Worm (Caenorhabditis elegans): ENCODE measurements around the gene F32D8.7.
A peak's percentile ranks its signal among the peaks of the same experiment; 100 is the strongest.

The F32D8.7 gene

DNA sequence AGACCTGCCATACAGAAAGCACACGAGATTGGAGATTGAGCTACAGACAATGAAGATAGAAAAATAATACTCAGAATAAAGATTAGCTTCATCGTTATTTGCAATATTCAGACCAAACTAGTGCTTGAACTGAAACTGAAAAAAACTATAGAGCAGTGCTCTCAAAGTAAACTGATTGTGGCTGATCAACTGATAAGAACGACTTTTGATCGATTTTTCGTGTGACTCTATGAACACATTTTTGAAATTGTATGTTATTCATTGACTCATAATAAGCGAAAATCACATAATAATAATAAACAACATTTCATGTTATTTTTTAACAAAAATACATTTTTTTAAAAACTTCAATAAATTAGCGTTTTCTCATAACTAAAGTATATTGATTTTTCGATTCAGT is 2.9 kb downstream of the F32D8.7 start, which contains the start of gene spp-16:
Gene spp-16, minus strand, starts transcription at position 179 of the 400 bp plus-strand sequence.
- TF ChIP-seq nhr-71 (tag; optimal IDR thresholded peaks at IDR 0.05) (no peak), tlp-1 (tag; optimal IDR thresholded peaks at IDR 0.05) (no peak), jun-1 (tag; optimal IDR thresholded peaks at IDR 0.05) (no peak), zip-4 (GFP tag; optimal IDR thresholded peaks at IDR 0.05) (no peak), efl-1 (optimal IDR thresholded peaks at IDR 0.05) (no peak), efl-1 (GFP tag; optimal IDR thresholded peaks at IDR 0.05 in 1 of 2) (peak in 1 of 2 experiments; percentile 48), ceh-8 (GFP tag; optimal IDR thresholded peaks at IDR 0.05) (no peak), lin-15B (tag; optimal IDR thresholded peaks at IDR 0.05) (no peak), lir-3 (tag; optimal IDR thresholded peaks at IDR 0.05; ENCODE audit: poor library complexity) (no peak)

ce11 chrV:10902682-10903081 is 4.4 kb downstream of the F32D8.7 start, which contains the start of gene F32D8.8:
TSS of gene F32D8.8 (minus strand) at chrV:10902782.
- no peak for TF ChIP-seq snu-23 (GFP tag; optimal IDR thresholded peaks at IDR 0.05)
- TF ChIP-seq zag-1 (tag; optimal IDR thresholded peaks at IDR 0.05): no peak
- TF ChIP-seq ztf-11 (tag; optimal IDR thresholded peaks at IDR 0.05): no peak
- TF ChIP-seq lin-39 (tag; optimal IDR thresholded peaks at IDR 0.05): no peak
- no peak for TF ChIP-seq ets-5 (GFP tag; IDR thresholded peaks at IDR 0.05)
- TF ChIP-seq ama-1 (optimal IDR thresholded peaks at IDR 0.05): no peak
- no peak for TF ChIP-seq skn-1 (tag; optimal IDR thresholded peaks at IDR 0.05)
- no peak for TF ChIP-seq unc-98 (GFP tag; IDR thresholded peaks at IDR 0.05)

DNA sequence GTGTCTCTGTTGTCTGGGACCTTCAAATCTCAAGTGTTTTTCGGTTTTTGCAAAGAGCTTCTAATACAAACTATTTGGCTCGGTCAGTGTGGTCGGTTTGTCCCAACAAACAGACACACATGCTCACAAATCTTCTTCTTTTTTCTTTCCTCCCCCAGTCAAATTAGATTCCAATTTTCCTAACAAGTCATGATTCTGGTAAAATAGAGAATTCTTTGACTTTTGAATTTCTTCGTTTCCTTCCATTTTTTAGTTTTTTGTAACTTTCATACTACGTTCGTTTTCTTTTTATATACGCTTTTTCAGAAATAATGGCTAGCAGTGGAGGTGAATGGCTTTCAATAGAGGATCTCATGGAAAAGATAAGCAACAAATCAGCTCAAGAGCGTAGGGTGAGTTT is 5.5 kb downstream of the F32D8.7 start, which contains the start of gene F32D8.15:
Gene F32D8.15, plus strand, starts transcription at position 301 of the 400 bp plus-strand sequence.
- TF ChIP-seq xbp-1 (tag; optimal IDR thresholded peaks at IDR 0.05) (no peak), hpl-2 (GFP tag; optimal IDR thresholded peaks at IDR 0.05) (no peak), fkh-4 (tag; optimal IDR thresholded peaks at IDR 0.05; ENCODE audit: borderline replicate concordance) (no peak), lin-14 (GFP tag; optimal IDR thresholded peaks at IDR 0.05) (peak; percentile 40), dsc-1 (tag; optimal IDR thresholded peaks at IDR 0.05) (peak; percentile 4)

ce11 chrV:10904795-10905194 is 6.6 kb downstream of the F32D8.7 start:
- TF ChIP-seq blmp-1 (tag; optimal IDR thresholded peaks at IDR 0.05) (peak; percentile 61), fkh-4 (tag; optimal IDR thresholded peaks at IDR 0.05; ENCODE audit: borderline replicate concordance) (no peak), lsy-2 (tag; optimal IDR thresholded peaks at IDR 0.05) (peak in 1 of 2 experiments; percentile 7), mab-9 (GFP tag; IDR thresholded peaks at IDR 0.05) (no peak), fkh-8 (tag; optimal IDR thresholded peaks at IDR 0.05) (no peak), lin-14 (GFP tag; optimal IDR thresholded peaks at IDR 0.05) (peak; percentile 82), fkh-10 (GFP tag; optimal IDR thresholded peaks at IDR 0.05) (peak; percentile 69), vab-15 (tag; optimal IDR thresholded peaks at IDR 0.05) (no peak), ces-1 (GFP tag; optimal IDR thresholded peaks at IDR 0.05) (peak; percentile 14), nhr-20 (tag; optimal IDR thresholded peaks at IDR 0.05) (no peak), lin-39 (tag; optimal IDR thresholded peaks at IDR 0.05) (no peak), C04F5.9 (tag; optimal IDR thresholded peaks at IDR 0.05) (no peak), zag-1 (tag; optimal IDR thresholded peaks at IDR 0.05) (no peak), nhr-84 (tag; optimal IDR thresholded peaks at IDR 0.05) (no peak), dsc-1 (tag; optimal IDR thresholded peaks at IDR 0.05) (peak; percentile 23), unc-30 (tag; optimal IDR thresholded peaks at IDR 0.05) (no peak), ceh-82 (tag; optimal IDR thresholded peaks at IDR 0.05) (peak in 1 of 3 experiments; percentile 32), egl-13 (tag; optimal IDR thresholded peaks at IDR 0.05) (no peak), unc-98 (GFP tag; IDR thresholded peaks at IDR 0.05) (no peak), unc-86 (tag; optimal IDR thresholded peaks at IDR 0.05) (no peak), mef-2 (tag; optimal IDR thresholded peaks at IDR 0.05) (no peak)
